Worm (Caenorhabditis elegans) whole organism, L3 larva: ENCODE measurements around the gene ZK1098.12.

Experiments used
- aly-2 ChIP-seq: fragments of 150-350 bp; optimal IDR thresholded peaks from 2 replicates; lab custom pipeline; 2014; ENCODE audit warnings: missing biosample characterization, missing genetic modification characterization
- ceh-82 ChIP-seq: fragments of 150-350 bp; optimal IDR thresholded peaks from 2 replicates; lab custom pipeline; 2014; ENCODE audit warnings: missing biosample characterization, missing genetic modification characterization
- elt-1 ChIP-seq: fragments of 150-350 bp; optimal IDR thresholded peaks from 2 replicates; lab custom pipeline; 2014; ENCODE audit warnings: missing biosample characterization, missing genetic modification characterization
- nhr-237 ChIP-seq: fragments of 150-350 bp; optimal IDR thresholded peaks from 2 replicates; lab custom pipeline; 2014; ENCODE audit warnings: missing biosample characterization, missing genetic modification characterization
- nhr-76 ChIP-seq: fragments of 150-350 bp; sonication (generic microtip); optimal IDR thresholded peaks from 5 replicates; lab custom pipeline; 2014; ENCODE audit warnings: missing biosample characterization, missing genetic modification characterization
- snpc-4 ChIP-seq: fragments of 150-350 bp; optimal IDR thresholded peaks from 2 replicates; lab custom pipeline; 2014; ENCODE audit warnings: missing biosample characterization, missing genetic modification characterization
- ztf-11 ChIP-seq: fragments of 150-350 bp; optimal IDR thresholded peaks from 2 replicates; lab custom pipeline; 2014; ENCODE audit warnings: missing biosample characterization, missing genetic modification characterization

DNA sequence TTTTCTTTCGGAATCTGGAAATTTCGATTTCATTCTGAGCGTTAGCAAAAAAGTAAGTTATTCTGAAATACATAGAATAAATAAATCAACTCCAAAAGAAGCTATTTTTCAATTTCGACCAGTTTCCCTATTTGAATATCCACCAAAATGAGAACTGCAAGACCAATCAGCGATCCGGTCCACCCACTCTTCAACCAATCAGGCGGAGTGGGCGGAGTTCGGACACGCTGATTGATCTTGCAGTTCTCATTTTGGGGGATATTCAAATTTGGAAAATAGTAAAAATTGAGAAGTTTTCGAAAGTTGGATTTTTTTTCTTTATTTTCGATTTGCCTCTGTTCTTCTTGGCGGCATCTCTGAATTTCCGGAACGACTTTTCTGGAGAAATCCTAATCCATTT is 25.9 kb downstream of the ZK1098.12 start:
- no peak for TF ChIP-seq ceh-82 (tag; lab: Kevin White, UChicago)
- TF ChIP-seq nhr-76 (tag; lab: Kevin White, UChicago): no peak
- TF ChIP-seq elt-1 (tag; lab: Kevin White, UChicago): no peak
- no peak for TF ChIP-seq aly-2
- TF ChIP-seq snpc-4 (tag; lab: Kevin White, UChicago): no peak
- TF ChIP-seq ztf-11: no peak
- TF ChIP-seq nhr-237: no peak
